Fruit fly (Drosophila melanogaster): Measurements from ENCODE around the gene stg1.

The stg1 gene

DNA sequence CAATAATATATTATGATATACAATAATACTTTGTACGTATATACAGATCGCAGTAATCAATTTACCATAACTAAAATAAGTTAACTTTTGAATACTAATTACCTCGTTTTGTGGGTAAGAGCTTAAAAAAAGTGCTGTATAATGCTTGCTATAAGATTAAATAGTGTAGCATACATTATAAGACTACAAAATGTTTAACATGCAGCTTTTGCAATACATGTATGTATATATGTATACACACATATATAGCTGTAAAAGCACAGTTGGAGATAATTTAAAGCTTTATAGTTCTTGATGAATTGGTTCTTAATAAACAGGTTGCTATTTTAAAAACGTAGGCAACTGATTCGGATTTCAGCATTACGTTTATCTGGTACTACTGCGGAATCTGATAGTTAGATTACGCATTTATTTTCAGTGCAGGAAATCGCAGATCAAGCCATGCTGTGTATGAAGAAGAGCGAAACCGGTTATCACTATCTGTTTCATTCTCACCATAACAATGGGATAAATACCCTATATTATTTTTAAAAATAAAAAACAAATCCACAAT, 49.3 kb upstream of the stg1 start (continued):
- TF ChIP-seq Eip78C (GFP tag): peak; percentile 80
- no peak for TF ChIP-seq CG6808 (GFP tag; optimal IDR thresholded peaks at IDR 0.05)
- TF ChIP-seq CG11762 (GFP tag; optimal IDR thresholded peaks at IDR 0.05; ENCODE audit: insufficient read depth): no peak
- peak; percentile 19 for TF ChIP-seq CG31627 (GFP tag; optimal IDR thresholded peaks at IDR 0.05)
- TF ChIP-seq CG10631 (GFP tag; optimal IDR thresholded peaks at IDR 0.05): no peak
- TF ChIP-seq Ets96B (tag; optimal IDR thresholded peaks at IDR 0.05): peak; percentile 66
- peak; percentile 49 for TF ChIP-seq Sox102F (GFP tag; optimal IDR thresholded peaks at IDR 0.05)
- peak; percentile 39 for TF ChIP-seq Hr39 (GFP tag; optimal IDR thresholded peaks at IDR 0.05)
- TF ChIP-seq CG3919 (GFP tag; optimal IDR thresholded peaks at IDR 0.05): peak; percentile 67
- peak; percentile 54 for TF ChIP-seq CG10669 (GFP tag; optimal IDR thresholded peaks at IDR 0.05)
- peak; percentile 14 for TF ChIP-seq acj6 (GFP tag; optimal IDR thresholded peaks at IDR 0.05)
- no peak for TF ChIP-seq spab (GFP tag; optimal IDR thresholded peaks at IDR 0.05)
- TF ChIP-seq CG11294 (GFP tag; IDR thresholded peaks at IDR 0.05): peak; percentile 45; the same call in 1 of the 2 replicates
- TF ChIP-seq dac (GFP tag; optimal IDR thresholded peaks at IDR 0.05): no peak
- TF ChIP-seq CG6163 (GFP tag; IDR thresholded peaks at IDR 0.05): peak; percentile 76; the same call in 2 of the 3 replicates

- TF ChIP-seq CG9139 (GFP tag; optimal IDR thresholded peaks at IDR 0.05): no peak
- TF ChIP-seq svp (GFP tag): peak; percentile 32
- no peak for TF ChIP-seq fd59A (GFP tag; optimal IDR thresholded peaks at IDR 0.05)
- peak; percentile 71 for TF ChIP-seq CG32006 (GFP tag; optimal IDR thresholded peaks at IDR 0.05)
- TF ChIP-seq Met (GFP tag; optimal IDR thresholded peaks at IDR 0.05): no peak
- TF ChIP-seq CG10669 (GFP tag; optimal IDR thresholded peaks at IDR 0.05): peak; percentile 29
- TF ChIP-seq CG6163 (GFP tag; IDR thresholded peaks at IDR 0.05): peak; percentile 40; the same call in 2 of the 3 replicates
- TF ChIP-seq CG31627 (GFP tag; optimal IDR thresholded peaks at IDR 0.05): no peak
- TF ChIP-seq CG10631 (GFP tag; optimal IDR thresholded peaks at IDR 0.05): peak; percentile 59
- TF ChIP-seq Hr39 (GFP tag; optimal IDR thresholded peaks at IDR 0.05): peak; percentile 1
- TF ChIP-seq salr (GFP tag; optimal IDR thresholded peaks at IDR 0.05): peak; percentile 48 to 55
- peak; percentile 18 for TF ChIP-seq net (GFP tag; optimal IDR thresholded peaks at IDR 0.05)
- peak; percentile 7 for TF ChIP-seq dsx (GFP tag; optimal IDR thresholded peaks at IDR 0.05; ENCODE audit: poor library complexity, severe bottlenecking)
- no peak for TF ChIP-seq cyc (GFP tag; optimal IDR thresholded peaks at IDR 0.05)
- no peak for TF ChIP-seq Smox (GFP tag; optimal IDR thresholded peaks at IDR 0.05)
- TF ChIP-seq CG15336 (GFP tag; IDR thresholded peaks at IDR 0.05): peak; percentile 24; the same call in 1 of the 2 replicates
- peak; percentile 18 for TF ChIP-seq Ets96B (tag; optimal IDR thresholded peaks at IDR 0.05)
- no peak for TF ChIP-seq vri (GFP tag; optimal IDR thresholded peaks at IDR 0.05)
- no peak for TF ChIP-seq Lpt (GFP tag; optimal IDR thresholded peaks at IDR 0.05)
- TF ChIP-seq CG11762 (GFP tag; optimal IDR thresholded peaks at IDR 0.05; ENCODE audit: insufficient read depth): peak; percentile 28
- no peak for TF ChIP-seq fkh (GFP tag; optimal IDR thresholded peaks at IDR 0.05)
- peak; percentile 23 for TF ChIP-seq Sox15 (GFP tag; optimal IDR thresholded peaks at IDR 0.05)
- TF ChIP-seq CG8119 (GFP tag; IDR thresholded peaks at IDR 0.05): no peak
- no peak for TF ChIP-seq lz (GFP tag; optimal IDR thresholded peaks at IDR 0.05)
- TF ChIP-seq Eip78C (GFP tag): peak; percentile 71
- TF ChIP-seq achi (GFP tag; optimal IDR thresholded peaks at IDR 0.05): peak; percentile 21
- no peak for TF ChIP-seq Sox102F (GFP tag; optimal IDR thresholded peaks at IDR 0.05)
- peak; percentile 20 to 28 for TF ChIP-seq ss (GFP tag; optimal IDR thresholded peaks at IDR 0.05)
- no peak for TF ChIP-seq CG1621 (tag; optimal IDR thresholded peaks at IDR 0.05)
- TF ChIP-seq CG6808 (GFP tag; optimal IDR thresholded peaks at IDR 0.05): peak; percentile 53
- TF ChIP-seq CG7368 (GFP tag; optimal IDR thresholded peaks at IDR 0.05): no peak
- TF ChIP-seq CG34406 (GFP tag; optimal IDR thresholded peaks at IDR 0.05): peak; percentile 41
- no peak for TF ChIP-seq Sox14 (GFP tag; optimal IDR thresholded peaks at IDR 0.05)
- TF ChIP-seq CG16779 (tag; optimal IDR thresholded peaks at IDR 0.05): no peak
- TF ChIP-seq CG3919 (GFP tag; optimal IDR thresholded peaks at IDR 0.05): peak; percentile 13
- no peak for TF ChIP-seq CG11902 (GFP tag; optimal IDR thresholded peaks at IDR 0.05)
- peak; percentile 27 for TF ChIP-seq Hr4 (GFP tag; optimal IDR thresholded peaks at IDR 0.05)
- no peak for TF ChIP-seq dac (GFP tag; optimal IDR thresholded peaks at IDR 0.05)
- TF ChIP-seq CG6792 (GFP tag; optimal IDR thresholded peaks at IDR 0.05): no peak
- no peak for TF ChIP-seq pdm3 (GFP tag; optimal IDR thresholded peaks at IDR 0.05)
- peak; percentile 46 for TF ChIP-seq acj6 (GFP tag; optimal IDR thresholded peaks at IDR 0.05)
- TF ChIP-seq topi (GFP tag; optimal IDR thresholded peaks at IDR 0.05): no peak
- peak; percentile 10 for TF ChIP-seq CG6276 (GFP tag; optimal IDR thresholded peaks at IDR 0.05)
- TF ChIP-seq Ets21C (GFP tag; optimal IDR thresholded peaks at IDR 0.05): no peak
- peak; percentile 20 for TF ChIP-seq spab (GFP tag; optimal IDR thresholded peaks at IDR 0.05)
Observed at dm6 chrX:21044831-21045447, 48.7 kb upstream of the stg1 start, which contains the start of gene Cbs. Cbs (plus strand) TSS chrX:21045138.

Data from whole organism, prepupa.